Fruit fly (Drosophila melanogaster) whole organism, embryonic: Measurements from ENCODE around the gene CG31178.

Experiments
- B-H2 ChIP-seq: fragments of 200-800 bp; sonication (Bioruptor generic); optimal IDR thresholded peaks from 2 replicates; lab custom pipeline; 2018; ENCODE audit warnings: missing biosample characterization, mild to moderate bottlenecking, missing genetic modification characterization
- BtbVII ChIP-seq: fragments of 200-800 bp; sonication (Bioruptor generic); optimal IDR thresholded peaks from 3 replicates; lab custom pipeline; 2017; ENCODE audit warnings: missing biosample characterization, mild to moderate bottlenecking, missing genetic modification characterization
- CG10321 ChIP-seq: fragments of 200-800 bp; sonication (Bioruptor generic); IDR thresholded peaks from 2 replicates; pipeline ENCODE4 v1.3.6; 2022; ENCODE audit warnings: missing biosample characterization, missing genetic modification characterization
- CG10366 ChIP-seq: fragments of 200-800 bp; sonication (Bioruptor generic); IDR thresholded peaks from 2 replicates; pipeline ENCODE4 v1.3.6; 2022; ENCODE audit warnings: missing biosample characterization, missing genetic modification characterization
- CG12744 ChIP-seq: fragments of 200-800 bp; sonication (Bioruptor generic); optimal IDR thresholded peaks from 2 replicates; lab custom pipeline; 2016; ENCODE audit warnings: missing biosample characterization, missing genetic modification characterization
- CG16779 ChIP-seq: fragments of 200-800 bp; sonication (Bioruptor generic); IDR thresholded peaks from 2 replicates; pipeline ENCODE4 v1.3.6; 2022; ENCODE audit warnings: missing biosample characterization, missing genetic modification characterization
- CG17361 ChIP-seq: fragments of 200-800 bp; sonication (Bioruptor generic); IDR thresholded peaks from 3 replicates; pipeline ENCODE4 v1.3.6; 2022; ENCODE audit warnings: missing biosample characterization, missing genetic modification characterization
- CG31388 ChIP-seq: fragments of 200-800 bp; sonication (Bioruptor generic); optimal IDR thresholded peaks from 2 replicates; lab custom pipeline; 2016; ENCODE audit warnings: missing biosample characterization, missing genetic modification characterization
- CG42726 ChIP-seq: fragments of 200-800 bp; sonication (Bioruptor generic); IDR thresholded peaks from 2 replicates; pipeline ENCODE4 v1.3.6; 2022; ENCODE audit warnings: missing biosample characterization, missing genetic modification characterization; ENCODE audit not compliant: partially characterized antibody
- CG4360 ChIP-seq: fragments of 200-800 bp; sonication (Bioruptor generic); IDR thresholded peaks from 2 replicates; pipeline ENCODE4 v1.3.6; 2022; ENCODE audit warnings: missing biosample characterization, missing genetic modification characterization
- CG6272 ChIP-seq: fragments of 200-800 bp; sonication (Bioruptor generic); IDR thresholded peaks from 2 replicates; pipeline ENCODE4 v1.3.6; 2022; ENCODE audit warnings: missing biosample characterization, missing genetic modification characterization
- CG7556 ChIP-seq: fragments of 200-800 bp; sonication (Bioruptor generic); optimal IDR thresholded peaks from 2 replicates; lab custom pipeline; 2017; ENCODE audit warnings: missing biosample characterization, mild to moderate bottlenecking, missing genetic modification characterization
- CG8290 ChIP-seq, 3 experiments: fragments of 200-800 bp; sonication (Bioruptor generic); optimal IDR thresholded peaks; 2 replicates each; lab custom pipeline; 2016 to 2019; ENCODE audit warnings: missing biosample characterization in 3 of 3, missing genetic modification characterization in 3 of 3, mild to moderate bottlenecking in 2 of 3, moderate library complexity in 1 of 3
- CG9215 ChIP-seq: fragments of 200-800 bp; sonication (Bioruptor generic); IDR thresholded peaks from 2 replicates; pipeline ENCODE4 v1.3.6; 2022; ENCODE audit warnings: missing biosample characterization, missing genetic modification characterization
- CG9727 ChIP-seq: fragments of 200-800 bp; sonication (Bioruptor generic); optimal IDR thresholded peaks from 3 replicates; lab custom pipeline; 2017; ENCODE audit warnings: missing biosample characterization, mild to moderate bottlenecking, missing genetic modification characterization
- D19A ChIP-seq: fragments of 200-800 bp; optimal IDR thresholded peaks from 3 replicates; lab custom pipeline; 2019; ENCODE audit warnings: missing biosample characterization, mild to moderate bottlenecking, missing genetic modification characterization, moderate library complexity
- Dbx ChIP-seq: fragments of 200-800 bp; sonication (Bioruptor generic); IDR thresholded peaks from 3 replicates; pipeline ENCODE4 v1.3.6; 2022; ENCODE audit warnings: missing biosample characterization, missing genetic modification characterization
- Dip2 ChIP-seq: fragments of 200-800 bp; sonication (Bioruptor generic); IDR thresholded peaks from 2 replicates; pipeline ENCODE4 v1.3.6; 2022; ENCODE audit warnings: missing biosample characterization, missing genetic modification characterization
- ERR ChIP-seq: fragments of 200-800 bp; sonication (Bioruptor generic); optimal IDR thresholded peaks from 2 replicates; lab custom pipeline; 2016; ENCODE audit warnings: missing biosample characterization, missing genetic modification characterization
- Ets97D ChIP-seq: fragments of 200-800 bp; sonication (Bioruptor generic); optimal IDR thresholded peaks from 3 replicates; lab custom pipeline; 2016; ENCODE audit warnings: missing biosample characterization, missing genetic modification characterization
- HLH3B ChIP-seq: fragments of 200-800 bp; sonication (Bioruptor generic); IDR thresholded peaks from 2 replicates; pipeline ENCODE4 v1.3.6; 2022; ENCODE audit warnings: missing biosample characterization, missing genetic modification characterization
- Hand ChIP-seq: fragments of 200-800 bp; sonication (Bioruptor generic); optimal IDR thresholded peaks from 2 replicates; lab custom pipeline; 2017; ENCODE audit warnings: mild to moderate bottlenecking, missing biosample characterization, missing genetic modification reagents, missing genetic modification characterization
- Hmr ChIP-seq: fragments of 200-800 bp; sonication (Bioruptor generic); optimal IDR thresholded peaks from 3 replicates; lab custom pipeline; 2017; ENCODE audit warnings: mild to moderate bottlenecking, missing biosample characterization, missing genetic modification reagents, missing genetic modification characterization
- Hr51 ChIP-seq, 2 experiments: fragments of 200-800 bp; sonication (Bioruptor generic); optimal IDR thresholded peaks; 2 replicates in 1 of 2; 3 replicates in 1 of 2; lab custom pipeline; 2016 to 2018; ENCODE audit warnings: missing biosample characterization in 2 of 2, missing genetic modification characterization in 2 of 2, mild to moderate bottlenecking in 1 of 2, moderate library complexity in 1 of 2
- Hr78 ChIP-seq, 2 experiments: fragments of 200-800 bp in 1 of 2; fragments of >200 bp in 1 of 2; sonication (Bioruptor generic) in 1 of 2; optimal IDR thresholded peaks; 2 replicates each; lab custom pipeline; 2017 to 2019; ENCODE audit warnings: missing biosample characterization in 2 of 2, missing genetic modification characterization in 2 of 2, mild to moderate bottlenecking in 1 of 2, moderate library complexity in 1 of 2
- Lpt ChIP-seq: fragments of >200 bp; optimal IDR thresholded peaks from 2 replicates; lab custom pipeline; 2018; ENCODE audit warnings: missing biosample characterization, missing genetic modification characterization
- Oaz ChIP-seq: fragments of 200-800 bp; sonication (Bioruptor generic); IDR thresholded peaks from 2 replicates; pipeline ENCODE4 v1.3.6; 2022; ENCODE audit warnings: missing biosample characterization, missing genetic modification characterization
- Optix ChIP-seq: fragments of 200-800 bp; sonication (Bioruptor generic); IDR thresholded peaks from 3 replicates; pipeline ENCODE4 v1.3.6; 2022; ENCODE audit warnings: missing biosample characterization, missing genetic modification characterization
- Scr ChIP-seq: fragments of 200-800 bp; sonication (Bioruptor generic); IDR thresholded peaks from 2 replicates; pipeline ENCODE4 v1.3.6; 2022; ENCODE audit warnings: missing biosample characterization, missing genetic modification characterization; ENCODE audit not compliant: partially characterized antibody
- Spps ChIP-seq: fragments of 200-800 bp; sonication (Bioruptor generic); optimal IDR thresholded peaks from 2 replicates; lab custom pipeline; 2018; ENCODE audit warnings: missing biosample characterization, mild to moderate bottlenecking, missing genetic modification characterization
- TFAM ChIP-seq: fragments of 200-800 bp; sonication (Bioruptor generic); optimal IDR thresholded peaks from 2 replicates; lab custom pipeline; 2017; ENCODE audit warnings: missing biosample characterization, missing genetic modification characterization, inconsistent platforms
- Usf ChIP-seq: fragments of 200-800 bp; sonication (Bioruptor generic); optimal IDR thresholded peaks from 2 replicates; lab custom pipeline; 2017; ENCODE audit warnings: missing genotype, missing biosample characterization, missing genetic modification characterization
- YL-1 ChIP-seq: fragments of 200-800 bp; sonication (Bioruptor generic); optimal IDR thresholded peaks from 3 replicates; lab custom pipeline; 2017; ENCODE audit warnings: missing biosample characterization, mild to moderate bottlenecking, missing genetic modification characterization
- cas ChIP-seq: fragments of 200-800 bp; sonication (Bioruptor generic); IDR thresholded peaks from 2 replicates; pipeline ENCODE4 v1.3.6; 2022; ENCODE audit warnings: missing biosample characterization, missing genetic modification characterization
- gcm2 ChIP-seq: fragments of 200-800 bp; sonication (Bioruptor generic); optimal IDR thresholded peaks from 2 replicates; lab custom pipeline; 2016; ENCODE audit warnings: missing biosample characterization, missing genetic modification characterization
- hbn ChIP-seq: fragments of 200-800 bp; sonication (Bioruptor generic); IDR thresholded peaks from 2 replicates; pipeline ENCODE4 v1.3.6; 2022; ENCODE audit warnings: missing biosample characterization, missing genetic modification characterization; ENCODE audit not compliant: partially characterized antibody
- hkb ChIP-seq, 2 experiments: fragments of 200-800 bp in 1 of 2; fragments of >200 bp in 1 of 2; sonication (Bioruptor generic) in 1 of 2; IDR thresholded peaks in 1 of 2; optimal IDR thresholded peaks in 1 of 2; 2 replicates each; pipeline versions ENCODE4 v1.3.6 to Lab custom; 2017 to 2022; ENCODE audit warnings: missing biosample characterization in 1 of 2, missing genetic modification characterization in 1 of 2
- jing ChIP-seq: fragments of 200-800 bp; sonication (Bioruptor generic); optimal IDR thresholded peaks from 2 replicates; lab custom pipeline; 2018; ENCODE audit warnings: missing biosample characterization, mild to moderate bottlenecking, missing genetic modification characterization
- maf-S ChIP-seq: fragments of 200-800 bp; sonication (Bioruptor generic); optimal IDR thresholded peaks from 2 replicates; lab custom pipeline; 2016; ENCODE audit warnings: missing biosample characterization, missing genetic modification characterization
- nmo ChIP-seq: fragments of 200-800 bp; sonication (Bioruptor generic); optimal IDR thresholded peaks from 2 replicates; lab custom pipeline; 2018; ENCODE audit warnings: missing biosample characterization, mild to moderate bottlenecking, missing genetic modification characterization, moderate library complexity
- onecut ChIP-seq: fragments of 200-800 bp; sonication (Bioruptor generic); IDR thresholded peaks from 2 replicates; pipeline ENCODE4 v1.3.6; 2022; ENCODE audit warnings: missing biosample characterization, missing genetic modification characterization
- prd ChIP-seq, 3 experiments: fragments of >200 bp in 2 of 3; fragments of 200-800 bp in 1 of 3; sonication (Bioruptor generic) in 1 of 3; optimal IDR thresholded peaks in 2 of 3; IDR thresholded peaks in 1 of 3; 2 replicates in 2 of 3; 3 replicates in 1 of 3; pipeline versions ENCODE4 v1.3.6 to Lab custom; 2017 to 2022; ENCODE audit warnings: missing biosample characterization in 1 of 3, missing genetic modification characterization in 1 of 3
- ro ChIP-seq: fragments of 200-800 bp; sonication (Bioruptor generic); IDR thresholded peaks from 2 replicates; pipeline ENCODE4 v1.3.6; 2022; ENCODE audit warnings: missing biosample characterization, missing genetic modification characterization
- run ChIP-seq: fragments of 200-800 bp; sonication (Bioruptor generic); optimal IDR thresholded peaks from 3 replicates; lab custom pipeline; 2018; ENCODE audit warnings: missing biosample characterization, mild to moderate bottlenecking, missing genetic modification characterization
- tgo ChIP-seq: fragments of 200-800 bp; sonication (Bioruptor generic); IDR thresholded peaks from 3 replicates; pipeline ENCODE4 v1.3.6; 2022; ENCODE audit warnings: missing biosample characterization, missing genetic modification characterization
- vnd ChIP-seq: fragments of 200-800 bp; sonication (Bioruptor generic); IDR thresholded peaks from 3 replicates; pipeline ENCODE4 v1.3.6; 2022; ENCODE audit warnings: missing biosample characterization, missing genetic modification characterization; ENCODE audit not compliant: partially characterized antibody
- zen2 ChIP-seq: fragments of 200-800 bp; sonication (Bioruptor generic); IDR thresholded peaks from 3 replicates; pipeline ENCODE4 v1.3.6; 2022; ENCODE audit warnings: missing biosample characterization, missing genetic modification characterization; ENCODE audit not compliant: partially characterized antibody

The CG31178 gene

DNA sequence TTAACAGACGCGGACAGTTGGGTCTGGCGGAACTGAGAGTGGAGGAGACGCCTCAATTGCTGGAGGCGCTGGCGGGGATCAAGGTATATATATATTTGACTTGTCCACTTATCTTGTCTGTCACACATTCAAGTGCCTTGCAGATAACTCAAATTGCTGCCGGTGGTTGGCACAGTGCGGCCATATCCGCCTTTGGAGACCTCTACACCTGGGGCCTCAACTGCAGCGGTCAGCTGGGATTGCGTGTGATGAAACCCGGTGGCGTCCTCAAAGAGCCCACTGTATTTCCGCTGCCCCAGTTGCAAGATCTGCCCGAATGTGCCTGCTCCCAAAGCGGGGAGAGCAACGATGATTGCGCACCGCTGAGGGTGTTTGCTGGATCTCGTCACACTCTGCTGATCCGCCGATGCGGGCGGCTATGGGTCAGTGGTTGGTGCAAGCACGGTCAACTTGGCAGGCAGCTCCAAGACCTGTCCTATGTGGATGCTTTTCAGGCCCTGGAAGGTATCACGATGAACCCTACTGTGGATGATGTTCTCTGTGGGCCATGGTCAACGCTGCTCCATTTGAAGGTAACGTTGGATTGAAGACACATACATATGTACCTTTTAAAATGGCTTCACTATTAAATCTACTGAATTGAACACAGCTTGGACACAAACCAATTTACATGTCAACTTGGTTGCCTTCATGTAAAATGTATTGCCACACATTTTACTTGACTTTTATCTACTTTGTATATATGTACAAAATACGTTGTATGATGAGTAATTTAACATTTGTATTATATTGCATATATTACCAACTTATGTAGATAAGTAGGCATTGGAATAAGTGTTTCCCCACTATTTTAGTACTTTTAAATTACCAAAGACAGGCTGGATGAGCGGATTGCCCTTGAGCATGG, 15.4 kb downstream of the CG31178 start, which contains the start of gene CG43844 (continued):
- no peak for TF ChIP-seq gcm2 (GFP tag; lab: Kevin White, UChicago)
- no peak for TF ChIP-seq hkb (optimal IDR thresholded peaks at IDR 0.05; lab: Kevin White, UChicago)
- TF ChIP-seq hkb (GFP tag; IDR thresholded peaks at IDR 0.05; lab: Robert Waterston, UW): no peak
- TF ChIP-seq Hr78 (GFP tag; optimal IDR thresholded peaks at IDR 0.05; lab: Kevin White, UChicago): peak in 1 of 2 experiments; percentile 65
- no peak for TF ChIP-seq Dip2 (GFP tag; lab: Robert Waterston, UW)
- TF ChIP-seq Hmr: peak; percentile 37
- no peak for TF ChIP-seq BtbVII
- TF ChIP-seq ro (GFP tag; lab: Robert Waterston, UW): no peak
- TF ChIP-seq Hand (GFP tag; lab: Kevin White, UChicago): no peak
- no peak for TF ChIP-seq onecut
- TF ChIP-seq CG10321 (GFP tag; lab: Robert Waterston, UW): no peak
- TF ChIP-seq YL-1 (GFP tag; lab: Kevin White, UChicago): no peak
- TF ChIP-seq HLH3B (GFP tag; lab: Robert Waterston, UW): no peak
- peak; percentile 45; the same call in 1 of the 3 replicates for TF ChIP-seq vnd (GFP tag; lab: Robert Waterston, UW)
- TF ChIP-seq Lpt (GFP tag; lab: Kevin White, UChicago): no peak
- TF ChIP-seq run (tag; lab: Kevin White, UChicago): no peak
- no peak for TF ChIP-seq CG12744 (GFP tag; lab: Kevin White, UChicago)
- TF ChIP-seq D19A: no peak
- TF ChIP-seq Optix: no peak
- TF ChIP-seq CG16779 (GFP tag; lab: Robert Waterston, UW): no peak
- no peak for TF ChIP-seq maf-S (GFP tag; lab: Kevin White, UChicago)
- TF ChIP-seq CG42726: no peak; the same call in 1 of the 2 replicates
- TF ChIP-seq cas (GFP tag; lab: Robert Waterston, UW): no peak
- no peak for TF ChIP-seq hbn (GFP tag; lab: Robert Waterston, UW)
- TF ChIP-seq jing: no peak
- TF ChIP-seq TFAM (GFP tag; lab: Kevin White, UChicago): no peak
- TF ChIP-seq CG31388 (GFP tag; lab: Kevin White, UChicago): no peak
- no peak for TF ChIP-seq Hr51 (GFP tag; optimal IDR thresholded peaks at IDR 0.05; lab: Kevin White, UChicago)
- no peak for TF ChIP-seq CG9215 (GFP tag; lab: Robert Waterston, UW)
- TF ChIP-seq CG4360 (GFP tag; lab: Robert Waterston, UW): no peak
- TF ChIP-seq CG6272 (GFP tag; lab: Robert Waterston, UW): peak; percentile 20; the same call in 1 of the 2 replicates
- no peak for TF ChIP-seq Oaz
- TF ChIP-seq B-H2 (GFP tag; lab: Kevin White, UChicago): no peak
- peak; percentile 13 for TF ChIP-seq nmo (GFP tag; lab: Kevin White, UChicago)
- no peak for TF ChIP-seq CG10366 (GFP tag; lab: Robert Waterston, UW)
- no peak for TF ChIP-seq CG8290 (GFP tag; optimal IDR thresholded peaks at IDR 0.05; lab: Kevin White, UChicago)
- TF ChIP-seq CG8290 (tag; optimal IDR thresholded peaks at IDR 0.05; lab: Kevin White, UChicago): no peak
- TF ChIP-seq prd (optimal IDR thresholded peaks at IDR 0.05; lab: Kevin White, UChicago): no peak
- no peak for TF ChIP-seq prd (GFP tag; IDR thresholded peaks at IDR 0.05; lab: Robert Waterston, UW)
- no peak for TF ChIP-seq Spps
- no peak for TF ChIP-seq CG7556 (GFP tag; lab: Kevin White, UChicago)
- no peak for TF ChIP-seq ERR
- TF ChIP-seq Dbx (GFP tag; lab: Robert Waterston, UW): no peak
- TF ChIP-seq tgo (GFP tag; lab: Robert Waterston, UW): no peak
- TF ChIP-seq Usf (GFP tag; lab: Kevin White, UChicago): no peak
- TF ChIP-seq Scr: peak; percentile 28; the same call in 1 of the 2 replicates
- TF ChIP-seq CG17361: no peak
- no peak for TF ChIP-seq CG9727 (GFP tag; lab: Kevin White, UChicago)
- no peak for TF ChIP-seq zen2 (GFP tag; lab: Robert Waterston, UW)
- TF ChIP-seq Ets97D (GFP tag; lab: Kevin White, UChicago): peak; percentile 3
